Worm (Caenorhabditis elegans) whole organism, L2 larva: Measurements from ENCODE around the gene rfp-1.
A peak's percentile ranks its signal among the peaks of the same experiment; 100 is the strongest.

ENCODE experiments used
- C34F6.9 ChIP-seq: fragments of 150-350 bp; optimal IDR thresholded peaks from 2 replicates; lab custom pipeline; 2014; ENCODE audit warnings: missing biosample characterization, missing genetic modification characterization
- F13H6.1 ChIP-seq: sonication (generic microtip); optimal IDR thresholded peaks from 2 replicates; lab custom pipeline; 2016; ENCODE audit warnings: missing genetic modification characterization, missing compliant biosample characterization
- R02D3.7 ChIP-seq: fragments of 150-350 bp; optimal IDR thresholded peaks from 2 replicates; lab custom pipeline; 2014; ENCODE audit warnings: missing biosample characterization, missing genetic modification characterization
- Y55F3AM.14 ChIP-seq: fragments of 200-800 bp; sonication (Bioruptor generic); optimal IDR thresholded peaks from 2 replicates; lab custom pipeline; 2018; ENCODE audit warnings: mild to moderate bottlenecking, missing genetic modification characterization, missing compliant biosample characterization
- ZK546.5 ChIP-seq: sonication (generic microtip); optimal IDR thresholded peaks from 2 replicates; lab custom pipeline; 2017; ENCODE audit warnings: missing biosample characterization, missing genetic modification characterization
- alr-1 ChIP-seq: fragments of 150-350 bp; optimal IDR thresholded peaks from 2 replicates; lab custom pipeline; 2014; ENCODE audit warnings: missing biosample characterization, missing genetic modification characterization
- blmp-1 ChIP-seq: sonication (generic microtip); optimal IDR thresholded peaks from 2 replicates; lab custom pipeline; 2017; ENCODE audit warnings: missing genetic modification characterization, mild to moderate bottlenecking, missing compliant biosample characterization, antibody characterized with exemption, moderate library complexity; ENCODE audit not compliant: insufficient read depth
- ceh-16 ChIP-seq: fragments of 150-350 bp; optimal IDR thresholded peaks from 2 replicates; lab custom pipeline; 2014; ENCODE audit warnings: missing biosample characterization, missing genetic modification characterization
- ceh-82 ChIP-seq: fragments of 150-350 bp; optimal IDR thresholded peaks from 2 replicates; lab custom pipeline; 2014; ENCODE audit warnings: missing biosample characterization, missing genetic modification characterization
- elt-3 ChIP-seq: sonication (generic microtip); optimal IDR thresholded peaks from 2 replicates; lab custom pipeline; 2017; ENCODE audit warnings: missing biosample characterization, missing genetic modification characterization
- fos-1 ChIP-seq: fragments of 150-350 bp; optimal IDR thresholded peaks from 2 replicates; lab custom pipeline; 2014; ENCODE audit warnings: missing biosample characterization, missing genetic modification characterization
- gmeb-1 ChIP-seq: fragments of 150-350 bp; optimal IDR thresholded peaks from 2 replicates; lab custom pipeline; 2014; ENCODE audit warnings: missing biosample characterization, missing genetic modification characterization
- lin-11 ChIP-seq: fragments of 150-350 bp; sonication (generic microtip); optimal IDR thresholded peaks from 2 replicates; lab custom pipeline; 2014; ENCODE audit warnings: missing biosample characterization, missing genetic modification characterization, inconsistent platforms, mixed read lengths
- lin-13 ChIP-seq: fragments of 150-350 bp; optimal IDR thresholded peaks from 2 replicates; lab custom pipeline; 2014; ENCODE audit warnings: missing biosample characterization, missing genetic modification reagents, missing genetic modification characterization
- lin-39 ChIP-seq: fragments of 150-350 bp; optimal IDR thresholded peaks from 2 replicates; lab custom pipeline; 2014; ENCODE audit warnings: missing biosample characterization, missing genetic modification reagents, missing genetic modification characterization
- lsy-2 ChIP-seq, 2 experiments: fragments of 150-350 bp in 1 of 2; sonication (generic microtip) in 1 of 2; optimal IDR thresholded peaks; 2 replicates each; lab custom pipeline; 2014 to 2017; ENCODE audit warnings: missing biosample characterization in 2 of 2, missing genetic modification characterization in 2 of 2
- mbf-1 ChIP-seq: sonication (generic microtip); optimal IDR thresholded peaks from 2 replicates; lab custom pipeline; 2017; ENCODE audit warnings: missing biosample characterization, missing genetic modification characterization
- mdl-1 ChIP-seq, 2 experiments: fragments of 150-350 bp in 1 of 2; sonication (generic microtip) in 1 of 2; optimal IDR thresholded peaks; 2 replicates each; lab custom pipeline; 2017; ENCODE audit warnings: missing biosample characterization in 2 of 2, missing genetic modification characterization in 2 of 2
- nhr-11 ChIP-seq: fragments of 150-350 bp; optimal IDR thresholded peaks from 2 replicates; lab custom pipeline; 2014; ENCODE audit warnings: missing biosample characterization, missing genetic modification characterization
- nhr-12 ChIP-seq: fragments of 150-350 bp; optimal IDR thresholded peaks from 2 replicates; lab custom pipeline; 2014; ENCODE audit warnings: missing biosample characterization, missing genetic modification characterization
- nhr-129 ChIP-seq: fragments of 150-350 bp; optimal IDR thresholded peaks from 2 replicates; lab custom pipeline; 2014; ENCODE audit warnings: missing biosample characterization, missing genetic modification characterization
- nhr-21 ChIP-seq: fragments of 150-350 bp; optimal IDR thresholded peaks from 2 replicates; lab custom pipeline; 2014; ENCODE audit warnings: missing biosample characterization, missing genetic modification characterization
- nhr-23 ChIP-seq: fragments of 150-350 bp; optimal IDR thresholded peaks from 2 replicates; lab custom pipeline; 2014; ENCODE audit warnings: missing biosample characterization, missing genetic modification reagents, missing genetic modification characterization
- nhr-237 ChIP-seq: fragments of 150-350 bp; optimal IDR thresholded peaks from 2 replicates; lab custom pipeline; 2014; ENCODE audit warnings: missing biosample characterization, missing genetic modification characterization
- nhr-25 ChIP-seq: fragments of 150-350 bp; sonication (generic microtip); optimal IDR thresholded peaks from 3 replicates; lab custom pipeline; 2014; ENCODE audit warnings: missing biosample characterization, missing genetic modification characterization
- nhr-6 ChIP-seq: fragments of 150-350 bp; optimal IDR thresholded peaks from 2 replicates; lab custom pipeline; 2014; ENCODE audit warnings: missing biosample characterization, missing genetic modification characterization
- nhr-77 ChIP-seq: fragments of 150-350 bp; optimal IDR thresholded peaks from 2 replicates; lab custom pipeline; 2014; ENCODE audit warnings: missing biosample characterization, missing genetic modification characterization
- sem-4 ChIP-seq: fragments of 150-350 bp; optimal IDR thresholded peaks from 2 replicates; lab custom pipeline; 2014; ENCODE audit warnings: missing biosample characterization, missing genetic modification reagents, missing genetic modification characterization
- sma-3 ChIP-seq: sonication (generic microtip); optimal IDR thresholded peaks from 2 replicates; lab custom pipeline; 2016; ENCODE audit warnings: missing genetic modification reagents, missing genetic modification characterization, missing compliant biosample characterization
- sma-9 ChIP-seq, 2 experiments: fragments of 150-350 bp in 1 of 2; sonication (generic microtip) in 1 of 2; optimal IDR thresholded peaks; 2 replicates each; lab custom pipeline; 2014 to 2016; ENCODE audit warnings: missing genetic modification characterization in 2 of 2, mild to moderate bottlenecking in 1 of 2, missing biosample characterization in 1 of 2, missing compliant biosample characterization in 1 of 2, missing genetic modification reagents in 1 of 2, moderate library complexity in 1 of 2
- snpc-4 ChIP-seq: fragments of 150-350 bp; optimal IDR thresholded peaks from 2 replicates; lab custom pipeline; 2014; ENCODE audit warnings: missing biosample characterization, missing genetic modification characterization
- unc-62 ChIP-seq: fragments of 150-350 bp; optimal IDR thresholded peaks from 2 replicates; lab custom pipeline; 2014; ENCODE audit warnings: missing biosample characterization, missing genetic modification reagents, missing genetic modification characterization
- zag-1 ChIP-seq: fragments of 150-350 bp; optimal IDR thresholded peaks from 2 replicates; lab custom pipeline; 2014; ENCODE audit warnings: missing biosample characterization, missing genetic modification characterization
- ztf-1 ChIP-seq: fragments of 200-800 bp; sonication (Bioruptor generic); conservative IDR thresholded peaks from 2 replicates; pipeline ENCODE4 v1.3.6; 2022; ENCODE audit warnings: missing genetic modification characterization, missing compliant biosample characterization
- ztf-4 ChIP-seq: fragments of 150-350 bp; optimal IDR thresholded peaks from 2 replicates; lab custom pipeline; 2014; ENCODE audit warnings: missing biosample characterization, missing genetic modification characterization

Gene rfp-1

DNA sequence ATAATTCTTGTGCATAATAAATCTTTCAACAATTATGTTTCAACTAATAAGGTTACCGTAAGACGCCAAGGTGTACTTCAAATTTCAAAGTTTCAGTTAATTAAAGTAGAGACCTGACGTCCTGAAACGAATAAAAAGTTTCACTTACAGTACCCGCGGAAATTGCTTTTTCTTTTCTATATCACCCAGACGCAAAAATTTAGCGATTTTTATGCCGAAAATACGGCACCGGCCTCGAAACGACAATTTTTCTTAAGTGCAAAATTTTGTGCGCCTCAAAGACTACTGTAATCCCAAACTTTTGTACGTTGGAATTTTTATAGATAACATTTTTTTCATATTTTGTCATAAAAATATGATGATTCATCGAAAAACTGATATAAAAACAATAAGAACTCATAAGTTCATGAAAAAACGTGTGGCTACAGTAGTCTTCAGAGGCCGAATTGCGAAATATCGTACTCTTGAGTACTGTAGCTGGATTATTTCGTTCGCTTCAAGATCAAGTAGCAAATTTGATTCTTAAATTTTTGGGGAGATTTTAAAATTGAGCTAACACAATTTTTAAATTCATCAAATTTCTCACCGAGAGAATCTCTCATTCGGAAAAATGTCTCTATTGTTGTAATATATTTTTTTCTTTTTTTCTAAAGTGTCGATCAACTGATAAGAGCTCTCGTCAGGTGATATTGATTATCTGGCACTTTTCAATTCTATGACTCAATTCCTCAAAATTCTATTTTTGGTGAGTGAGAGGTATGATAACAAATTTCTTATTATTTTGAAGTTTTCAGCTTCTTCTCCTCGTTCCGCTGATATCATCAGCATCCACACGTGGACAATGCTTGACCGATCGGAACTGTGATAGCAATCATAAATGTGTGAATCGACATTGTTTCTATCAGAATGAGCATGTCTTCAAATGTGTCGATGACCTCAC is 32.6 kb upstream of the rfp-1 start, which contains the start of gene ZC262.13:
Gene ZC262.13, plus strand, starts transcription at position 641 of the 940 bp plus-strand sequence.
- no peak for TF ChIP-seq nhr-237 (tag; lab: Kevin White, UChicago)
- no peak for TF ChIP-seq nhr-21
- TF ChIP-seq ztf-1 (GFP tag; lab: Robert Waterston, UW) = no peak
- no peak for TF ChIP-seq Y55F3AM.14 (GFP tag; lab: Kevin White, UChicago)
- no peak for TF ChIP-seq nhr-12
- no peak for TF ChIP-seq lin-13 (GFP tag; lab: Kevin White, UChicago)
- peak; percentile 36 for TF ChIP-seq fos-1 (tag; lab: Kevin White, UChicago)

DNA sequence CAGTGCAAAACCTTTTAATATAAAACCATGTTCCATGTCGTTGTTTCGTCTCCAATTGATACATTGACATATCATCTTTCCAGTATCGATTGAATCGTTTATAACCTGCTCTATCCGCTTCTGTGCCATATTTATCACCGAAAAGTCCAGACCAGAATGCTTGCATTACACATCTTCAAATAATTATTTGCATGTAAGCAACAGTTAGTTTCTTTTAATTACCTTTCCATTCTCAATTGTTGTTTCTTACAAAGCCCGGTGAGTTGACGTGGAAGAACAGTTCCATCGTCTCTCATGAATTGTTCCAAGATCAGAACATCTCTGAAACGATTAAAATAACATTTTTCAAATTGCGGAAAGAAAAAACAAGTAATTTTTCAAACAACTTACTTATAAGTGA is 27.2 kb upstream of the rfp-1 start, which contains the start of gene iglr-2:
Gene iglr-2, minus strand, starts transcription at position 101 of the 400 bp plus-strand sequence.
- TF ChIP-seq unc-62 (GFP tag; lab: Kevin White, UChicago) = no peak
- TF ChIP-seq zag-1 (tag; lab: Kevin White, UChicago) = no peak
- TF ChIP-seq sma-3 (GFP tag; lab: Kevin White, UChicago) = no peak
- TF ChIP-seq R02D3.7 = no peak
- TF ChIP-seq mdl-1 (tag; optimal IDR thresholded peaks at IDR 0.05; lab: Kevin White, UChicago) = no peak
- TF ChIP-seq nhr-77 (tag; lab: Kevin White, UChicago) = no peak
- no peak for TF ChIP-seq nhr-237 (tag; lab: Kevin White, UChicago)
- no peak for TF ChIP-seq ztf-4
- TF ChIP-seq ZK546.5 (tag; lab: Kevin White, UChicago) = no peak
- TF ChIP-seq C34F6.9 (tag; lab: Kevin White, UChicago) = no peak
- TF ChIP-seq sma-9 (GFP tag; optimal IDR thresholded peaks at IDR 0.05; lab: Kevin White, UChicago) = no peak
- no peak for TF ChIP-seq sma-9 (tag; optimal IDR thresholded peaks at IDR 0.05; lab: Kevin White, UChicago)
- TF ChIP-seq nhr-12 = no peak
- TF ChIP-seq F13H6.1 (tag; lab: Kevin White, UChicago) = no peak
- no peak for TF ChIP-seq Y55F3AM.14 (GFP tag; lab: Kevin White, UChicago)
- TF ChIP-seq sem-4 (tag; lab: Kevin White, UChicago) = no peak
- no peak for TF ChIP-seq fos-1 (tag; lab: Kevin White, UChicago)

DNA sequence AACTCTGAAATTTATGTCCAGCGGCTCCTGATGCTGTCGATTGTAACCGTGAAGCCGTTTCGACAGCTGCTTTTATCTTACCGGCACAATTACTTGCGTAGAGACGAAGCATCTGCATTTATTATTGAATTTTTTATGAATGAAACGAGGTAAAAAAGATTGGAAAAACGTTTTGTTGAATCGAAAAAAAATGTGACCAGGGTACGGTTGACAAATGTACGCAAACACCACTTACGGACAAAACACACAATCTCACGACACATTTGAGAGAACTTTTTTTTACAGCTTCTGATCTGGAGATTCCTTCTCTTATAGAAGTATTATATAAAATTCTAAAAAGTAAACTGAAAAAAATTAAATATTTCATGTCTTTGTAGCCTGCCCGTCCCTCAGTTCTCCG is 26.6 kb upstream of the rfp-1 start, which contains the start of the genes mrps-18A and ZC262.2:
Gene mrps-18A, minus strand, starts transcription at position 141 of the 400 bp plus-strand sequence.
Gene ZC262.2, plus strand, starts transcription at position 284 of the 400 bp plus-strand sequence.
- TF ChIP-seq mbf-1 (no peak), snpc-4 (tag; lab: Kevin White, UChicago) (no peak), C34F6.9 (tag; lab: Kevin White, UChicago) (peak; percentile 31), unc-62 (GFP tag; lab: Kevin White, UChicago) (no peak), sma-3 (GFP tag; lab: Kevin White, UChicago) (no peak), lin-13 (GFP tag; lab: Kevin White, UChicago) (no peak), nhr-237 (tag; lab: Kevin White, UChicago) (no peak), F13H6.1 (tag; lab: Kevin White, UChicago) (no peak), lsy-2 (tag; optimal IDR thresholded peaks at IDR 0.05; lab: Kevin White, UChicago) (peak; percentile 73 to 97), blmp-1 (tag; lab: Kevin White, UChicago) (no peak), lin-39 (tag; lab: Kevin White, UChicago) (no peak), nhr-25 (tag; lab: Kevin White, UChicago) (no peak), sem-4 (tag; lab: Kevin White, UChicago) (no peak), nhr-129 (tag; lab: Kevin White, UChicago) (peak; percentile 21), ztf-1 (GFP tag; lab: Robert Waterston, UW) (no peak), R02D3.7 (no peak), lin-11 (no peak), elt-3 (tag; lab: Kevin White, UChicago) (no peak)

DNA sequence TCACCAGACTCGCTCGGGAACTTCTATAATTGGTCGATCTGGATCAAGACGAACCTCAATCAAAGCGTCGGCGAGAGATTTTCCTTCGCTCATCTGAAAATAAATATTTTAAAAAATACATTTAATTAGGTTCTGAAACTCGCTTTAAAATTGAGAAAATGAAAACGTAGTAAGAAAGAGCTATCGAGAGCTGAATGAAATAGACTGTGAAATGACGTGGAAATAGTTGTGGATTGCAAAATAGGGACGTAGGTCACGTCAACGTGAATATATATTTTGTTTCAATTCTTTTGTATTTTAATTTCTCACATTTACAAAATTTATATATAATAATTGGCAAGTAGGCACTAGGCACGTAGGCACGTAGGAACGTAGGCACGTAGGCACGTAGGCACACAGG is 24.0 kb upstream of the rfp-1 start, which contains the start of gene ZC262.4:
Gene ZC262.4, minus strand, starts transcription at position 101 of the 400 bp plus-strand sequence.
- TF ChIP-seq nhr-23 (tag; lab: Kevin White, UChicago) = no peak
- no peak for TF ChIP-seq R02D3.7
- no peak for TF ChIP-seq nhr-6 (tag; lab: Kevin White, UChicago)
- no peak for TF ChIP-seq nhr-21
- no peak for TF ChIP-seq sma-3 (GFP tag; lab: Kevin White, UChicago)
- TF ChIP-seq gmeb-1 (tag; lab: Kevin White, UChicago) = no peak
- no peak for TF ChIP-seq nhr-25 (tag; lab: Kevin White, UChicago)
- TF ChIP-seq ceh-16 (tag; lab: Kevin White, UChicago) = no peak
- TF ChIP-seq alr-1 = no peak
- no peak for TF ChIP-seq ceh-82 (tag; lab: Kevin White, UChicago)
- TF ChIP-seq nhr-11 (tag; lab: Kevin White, UChicago) = no peak
- TF ChIP-seq lin-11 = no peak
- TF ChIP-seq sem-4 (tag; lab: Kevin White, UChicago) = no peak
- no peak for TF ChIP-seq nhr-129 (tag; lab: Kevin White, UChicago)
- no peak for TF ChIP-seq nhr-237 (tag; lab: Kevin White, UChicago)
- TF ChIP-seq, all 48 proteins: peak for 0
